Fruit fly (Drosophila melanogaster) Kc167 (cell line): ENCODE data around the gene Abd-B.

ENCODE experiments used
- Myc ChIP-seq: fragments of >200 bp; optimal IDR thresholded peaks from 2 replicates; lab custom pipeline; 2017; ENCODE audit warnings: missing external identifiers
- Sin3A ChIP-seq: fragments of >200 bp; optimal IDR thresholded peaks from 2 replicates; lab custom pipeline; 2018; ENCODE audit warnings: missing external identifiers
- h ChIP-seq: fragments of >200 bp; optimal IDR thresholded peaks from 3 replicates; lab custom pipeline; 2018; ENCODE audit warnings: missing external identifiers
- insv ChIP-seq: fragments of >200 bp; optimal IDR thresholded peaks from 3 replicates; lab custom pipeline; 2018; ENCODE audit warnings: missing external identifiers
- psq ChIP-seq: fragments of >200 bp; optimal IDR thresholded peaks from 2 replicates; lab custom pipeline; 2017; ENCODE audit warnings: missing external identifiers
- ttk ChIP-seq: sonication (Bioruptor generic); optimal IDR thresholded peaks from 2 replicates; lab custom pipeline; 2017; ENCODE audit warnings: missing external identifiers

Gene Abd-B

DNA sequence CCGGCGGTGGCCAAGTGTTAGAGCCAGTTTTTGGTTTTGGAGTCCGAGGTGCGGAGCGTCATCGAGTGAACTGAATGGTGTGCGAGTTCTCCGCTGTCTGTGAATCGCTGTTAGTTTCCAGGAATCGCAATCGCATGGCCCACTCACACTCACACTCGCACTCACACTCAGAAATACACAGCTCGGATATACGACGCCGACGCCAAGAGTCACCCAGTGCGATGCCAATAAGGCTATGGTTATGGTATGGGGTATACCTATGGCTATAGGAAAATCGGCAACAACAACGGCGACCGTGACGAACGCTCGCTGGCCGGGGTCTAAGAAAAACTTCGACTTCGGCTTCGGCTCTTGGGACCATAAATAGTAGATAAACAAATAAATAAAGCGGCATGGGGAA, at the start of gene Abd-B:
TSS of gene Abd-B (minus strand) at position 101 of the 400 bp plus-strand sequence.
- TF ChIP-seq ttk (lab: Kevin White, UChicago) (no peak), Myc (lab: Kevin White, UChicago) (no peak), psq (no peak), Sin3A (no peak), insv (lab: Kevin White, UChicago) (no peak), h (lab: Kevin White, UChicago) (no peak)

DNA sequence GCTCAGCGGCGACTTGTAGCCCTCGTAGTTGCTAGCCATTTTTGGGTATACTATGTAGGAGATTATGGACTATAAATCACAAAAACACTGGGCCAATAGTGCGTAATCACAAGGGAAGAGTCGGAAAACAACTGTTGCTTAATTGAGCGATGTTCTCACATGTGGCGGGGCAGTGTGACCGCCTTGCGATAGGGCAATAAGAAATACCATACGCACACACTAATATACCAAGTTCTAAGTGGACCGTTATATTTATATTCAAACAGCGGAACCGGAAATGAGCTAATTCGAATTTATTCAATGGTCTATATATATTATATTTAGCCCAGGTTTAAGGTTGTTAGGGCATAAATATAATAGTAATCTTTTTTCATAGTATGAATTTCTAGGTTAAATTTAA, 48.9 kb upstream of the Abd-B start, which contains the start of gene Adsl:
TSS of gene Adsl (minus strand) at position 165 of the 400 bp plus-strand sequence.
- TF ChIP-seq insv (lab: Kevin White, UChicago) (no peak), Sin3A (no peak), Myc (lab: Kevin White, UChicago) (no peak), psq (no peak), h (lab: Kevin White, UChicago) (no peak), ttk (lab: Kevin White, UChicago) (no peak)

DNA sequence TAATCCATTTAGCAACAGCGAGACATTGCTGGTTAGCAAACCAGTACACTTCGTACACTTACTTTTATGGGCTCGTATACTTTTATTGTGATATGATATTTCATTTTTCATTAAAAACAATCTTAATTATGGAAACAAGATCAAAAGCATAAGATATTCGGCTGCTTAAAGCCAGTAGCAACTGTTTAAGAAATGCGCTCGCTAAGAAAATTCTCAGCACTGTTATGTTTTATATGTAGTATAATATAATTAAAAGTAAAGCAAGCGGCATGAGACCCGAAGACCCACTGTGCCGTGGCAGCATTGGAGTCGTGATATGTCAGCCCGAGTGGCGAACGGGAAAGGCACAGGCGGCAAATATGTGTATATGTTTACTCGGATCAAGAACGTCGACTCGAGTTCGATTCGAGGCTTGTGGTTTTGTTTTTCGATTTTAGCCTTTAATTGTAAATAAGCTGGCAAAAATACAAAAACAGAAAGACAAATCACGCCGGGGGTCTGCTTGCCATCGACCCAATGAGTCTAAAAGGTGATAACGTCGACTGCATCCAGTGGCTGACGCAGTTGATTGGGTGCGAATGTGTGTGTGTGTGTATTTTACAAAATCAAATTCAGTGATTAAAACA, 47.0 kb upstream of the Abd-B start:
- TF ChIP-seq Myc (lab: Kevin White, UChicago) (no peak), insv (lab: Kevin White, UChicago) (no peak), psq (no peak), ttk (lab: Kevin White, UChicago) (no peak), h (lab: Kevin White, UChicago) (no peak), Sin3A (no peak)

DNA sequence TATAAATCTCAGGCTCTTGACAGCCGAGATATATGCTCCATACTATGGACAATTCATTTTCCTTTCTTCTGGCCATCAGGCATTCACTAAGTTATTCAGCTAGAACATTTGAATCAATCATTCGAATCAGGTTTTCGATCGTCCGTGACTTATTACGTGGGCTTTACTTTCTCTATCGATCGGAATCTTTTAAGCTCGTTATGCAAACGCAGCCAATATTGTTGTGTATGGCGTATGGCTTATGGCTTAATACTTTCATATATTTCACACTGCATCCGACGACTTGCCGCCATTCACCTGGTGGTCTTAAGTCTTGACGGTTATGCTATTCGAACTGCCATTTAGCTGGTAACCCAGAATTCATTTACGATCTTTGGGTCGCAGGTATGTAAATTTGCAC, 44.2 kb upstream of the Abd-B start:
- TF ChIP-seq Sin3A: no peak
- TF ChIP-seq ttk (lab: Kevin White, UChicago): no peak
- no peak for TF ChIP-seq Myc (lab: Kevin White, UChicago)
- no peak for TF ChIP-seq psq
- TF ChIP-seq insv (lab: Kevin White, UChicago): no peak
- TF ChIP-seq h (lab: Kevin White, UChicago): no peak

DNA sequence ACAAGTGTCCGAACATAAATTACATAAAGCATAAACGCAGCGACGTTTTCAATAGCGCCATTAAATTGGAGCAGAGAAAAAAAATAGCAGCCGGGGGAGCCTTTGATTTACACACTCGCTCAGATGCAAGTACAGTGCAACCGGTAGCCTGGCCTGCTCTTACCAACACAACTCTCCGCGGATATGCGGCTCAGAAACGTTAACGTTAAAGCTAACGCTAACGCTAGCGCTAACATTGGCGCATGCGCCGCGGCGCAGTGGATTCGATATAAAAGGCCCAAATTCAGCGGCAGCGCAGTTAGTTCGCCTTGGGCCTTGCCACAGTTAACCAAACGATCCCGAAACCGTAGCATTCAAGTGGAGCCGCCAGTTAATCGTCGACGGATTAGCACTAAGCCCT, 42.2 kb upstream of the Abd-B start, which contains the start of gene Pxd:
TSS of gene Pxd (plus strand) at position 301 of the 400 bp plus-strand sequence.
- TF ChIP-seq ttk (lab: Kevin White, UChicago): no peak
- no peak for TF ChIP-seq h (lab: Kevin White, UChicago)
- no peak for TF ChIP-seq insv (lab: Kevin White, UChicago)
- TF ChIP-seq Myc (lab: Kevin White, UChicago): no peak
- TF ChIP-seq Sin3A: no peak
- TF ChIP-seq psq: no peak

DNA sequence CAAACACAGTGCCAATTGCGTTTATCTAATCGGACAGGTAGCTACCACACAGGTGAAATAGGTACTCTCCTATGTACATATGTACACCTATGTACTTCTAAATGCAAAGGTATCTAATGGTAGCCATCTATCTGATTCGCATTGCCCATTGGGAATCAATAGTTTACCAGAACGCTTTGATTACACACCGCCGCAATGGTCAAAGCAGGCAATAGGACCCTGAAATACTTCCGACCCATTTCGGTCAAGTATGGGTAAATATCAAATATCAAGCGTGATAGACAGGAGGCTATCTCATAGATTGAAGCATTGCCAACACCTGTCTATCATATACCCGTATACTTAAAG, 36.6 kb upstream of the Abd-B start:
- TF ChIP-seq ttk (lab: Kevin White, UChicago): no peak
- no peak for TF ChIP-seq Sin3A
- no peak for TF ChIP-seq psq
- no peak for TF ChIP-seq h (lab: Kevin White, UChicago)
- TF ChIP-seq insv (lab: Kevin White, UChicago): no peak
- TF ChIP-seq Myc (lab: Kevin White, UChicago): no peak

DNA sequence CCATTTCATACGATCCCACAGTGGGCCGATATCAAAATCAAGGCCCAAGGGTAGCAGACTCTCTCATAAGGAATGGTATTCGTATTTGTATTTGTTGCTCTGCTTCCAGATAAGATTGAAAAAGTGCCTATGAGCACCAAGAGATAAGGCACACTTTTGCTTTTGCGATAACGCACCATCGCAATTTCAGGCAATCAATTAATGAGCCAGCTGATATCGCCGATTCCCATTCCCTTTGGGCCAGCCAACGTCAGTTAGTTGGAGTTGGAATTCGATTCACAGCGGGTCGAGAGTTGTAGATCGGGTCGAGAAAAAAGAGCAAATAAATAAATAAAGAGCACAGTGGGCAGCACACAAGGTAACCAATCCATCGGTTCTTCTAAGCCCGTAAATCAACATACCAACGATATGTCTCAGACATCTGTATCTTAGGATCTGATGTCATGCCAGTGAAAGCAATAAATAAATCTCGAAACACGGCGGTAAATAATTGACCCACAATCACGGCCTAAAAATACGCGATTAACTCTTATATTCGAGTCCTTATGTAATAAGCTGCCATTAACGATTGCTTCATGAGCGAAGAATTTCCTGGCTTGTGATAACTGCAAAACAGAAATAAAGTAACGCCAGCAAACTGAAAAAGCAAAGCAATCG, 36.1 kb upstream of the Abd-B start, which contains the start of gene CG8907:
TSS of gene CG8907 (plus strand) at position 252 of the 657 bp plus-strand sequence.
- TF ChIP-seq ttk (lab: Kevin White, UChicago): no peak
- TF ChIP-seq Myc (lab: Kevin White, UChicago): no peak
- TF ChIP-seq psq: no peak
- TF ChIP-seq Sin3A: no peak
- no peak for TF ChIP-seq insv (lab: Kevin White, UChicago)
- TF ChIP-seq h (lab: Kevin White, UChicago): no peak

DNA sequence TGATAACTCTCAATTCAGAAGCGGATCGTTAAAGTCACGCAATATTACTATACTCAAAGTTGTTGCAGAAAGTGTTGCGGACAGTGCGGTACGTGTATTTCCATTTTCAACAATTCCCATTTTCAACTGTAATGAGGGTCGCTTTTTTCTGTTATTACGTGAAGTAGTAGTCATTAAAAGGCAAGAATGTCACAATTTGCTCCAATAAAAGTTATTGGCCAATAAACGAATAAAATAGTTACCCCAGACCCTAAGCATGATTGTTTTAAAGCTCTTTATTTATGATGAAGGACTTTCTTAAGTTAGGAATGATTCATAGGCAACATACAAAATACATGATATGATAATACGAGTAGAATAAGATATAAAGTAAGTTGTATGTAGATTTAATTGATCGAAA, 35.3 kb upstream of the Abd-B start:
- TF ChIP-seq psq (no peak), Sin3A (no peak), insv (lab: Kevin White, UChicago) (no peak), h (lab: Kevin White, UChicago) (no peak), ttk (lab: Kevin White, UChicago) (no peak), Myc (lab: Kevin White, UChicago) (no peak)

DNA sequence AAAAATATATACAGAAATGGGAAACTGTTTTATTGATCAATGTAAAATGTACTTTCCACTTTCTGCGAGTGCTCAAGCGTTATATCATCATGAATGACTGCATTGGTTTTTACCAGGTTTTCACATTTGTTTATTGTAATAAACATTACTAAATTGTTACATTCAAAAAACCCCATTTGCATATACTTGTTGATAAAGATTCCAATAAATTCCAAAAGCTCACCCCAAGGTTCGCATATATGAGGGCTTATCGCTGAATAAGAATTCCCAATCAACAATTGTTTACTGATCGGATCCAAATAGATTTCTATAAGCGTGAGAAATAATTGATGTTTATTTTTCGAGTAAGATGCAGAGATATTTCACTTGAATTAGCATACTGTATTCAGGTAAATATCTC, 31.4 kb upstream of the Abd-B start:
- TF ChIP-seq insv (lab: Kevin White, UChicago): no peak
- TF ChIP-seq Sin3A: no peak
- no peak for TF ChIP-seq h (lab: Kevin White, UChicago)
- TF ChIP-seq ttk (lab: Kevin White, UChicago): no peak
- TF ChIP-seq psq: no peak
- TF ChIP-seq Myc (lab: Kevin White, UChicago): no peak

DNA sequence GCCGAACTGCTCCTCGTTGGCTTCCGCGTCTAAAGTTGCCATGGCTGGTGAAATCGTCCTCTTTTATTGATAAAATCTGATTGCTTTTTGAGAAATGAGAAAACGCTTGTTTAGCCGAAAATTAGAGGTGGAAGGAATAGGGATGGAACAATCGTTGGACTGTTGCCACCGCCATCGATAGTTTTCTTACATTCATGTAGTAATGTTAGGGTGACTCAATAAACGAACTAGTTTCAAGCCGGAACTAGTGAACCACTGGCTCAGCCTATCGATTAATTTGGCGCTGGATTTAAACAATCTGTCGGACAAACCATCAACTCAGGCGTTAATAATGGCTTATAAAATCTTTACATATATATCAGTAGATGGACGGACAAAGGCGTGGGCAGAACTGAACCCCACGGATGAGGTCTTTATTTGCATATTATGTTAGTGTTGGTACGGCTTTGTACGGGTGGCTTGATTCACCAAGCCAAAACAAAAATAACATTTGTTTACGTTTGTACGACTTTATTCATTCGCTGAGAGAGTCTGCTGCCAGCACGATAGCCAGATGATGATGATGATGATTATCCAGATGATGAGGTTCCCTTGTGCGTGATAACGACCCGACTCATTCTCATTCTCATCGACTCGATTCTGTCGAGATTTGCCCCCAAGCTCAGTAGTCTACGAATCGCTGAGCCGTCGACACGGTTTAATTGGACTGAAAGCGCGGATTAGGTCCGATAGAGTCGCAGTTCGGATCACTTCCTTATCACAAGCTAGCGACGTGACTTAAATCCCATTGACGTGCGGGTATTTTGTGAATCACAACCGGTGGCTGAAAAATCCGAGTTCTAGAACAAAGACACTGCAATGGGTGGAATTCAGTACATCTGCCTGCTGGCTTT, 30.4 kb upstream of the Abd-B start, which contains the start of the genes Sf3a1 and Irc:
TSS of gene Sf3a1 (minus strand) at position 138 of the 893 bp plus-strand sequence.
TSS of gene Irc (plus strand) at position 658 of the 893 bp plus-strand sequence.
- TF ChIP-seq psq (no peak), ttk (lab: Kevin White, UChicago) (no peak), insv (lab: Kevin White, UChicago) (no peak), h (lab: Kevin White, UChicago) (no peak), Sin3A (no peak), Myc (lab: Kevin White, UChicago) (no peak)
